Worm (Caenorhabditis elegans) whole organism, L1 larva: ENCODE measurements around the gene lys-3.
A peak's percentile ranks its signal among the peaks of the same experiment; 100 is the strongest.

Source experiments
- F16B12.6 ChIP-seq: fragments of 150-350 bp; optimal IDR thresholded peaks from 2 replicates; lab custom pipeline; 2014; ENCODE audit warnings: missing biosample characterization, missing genetic modification characterization
- aly-2 ChIP-seq: fragments of 150-350 bp; optimal IDR thresholded peaks from 2 replicates; lab custom pipeline; 2014; ENCODE audit warnings: missing biosample characterization, missing genetic modification characterization
- ceh-88 ChIP-seq: fragments of 200-800 bp; sonication (Bioruptor generic); IDR thresholded peaks from 2 replicates; pipeline ENCODE4 v1.3.6; 2022; ENCODE audit warnings: missing genetic modification characterization, missing compliant biosample characterization
- efl-1 ChIP-seq, 4 experiments: fragments of 150-350 bp; optimal IDR thresholded peaks in 3 of 4; peaks in 1 of 4; 1 replicate in 1 of 4; 2 replicates in 3 of 4; lab custom pipeline; 2014; ENCODE audit warnings: missing biosample characterization in 2 of 4, missing genetic modification characterization in 2 of 4, missing genetic modification reagents in 2 of 4
- fkh-4 ChIP-seq: sonication (generic microtip); optimal IDR thresholded peaks from 2 replicates; lab custom pipeline; 2016; ENCODE audit warnings: missing compliant biosample characterization, missing genetic modification characterization, borderline replicate concordance
- fkh-8 ChIP-seq: sonication (generic microtip); optimal IDR thresholded peaks from 2 replicates; lab custom pipeline; 2016; ENCODE audit warnings: mild to moderate bottlenecking, missing genetic modification characterization, missing compliant biosample characterization
- lin-39 ChIP-seq: fragments of 150-350 bp; optimal IDR thresholded peaks from 2 replicates; lab custom pipeline; 2014; ENCODE audit warnings: missing biosample characterization, missing genetic modification reagents, missing genetic modification characterization
- mdl-1 ChIP-seq, 2 experiments: fragments of 150-350 bp; optimal IDR thresholded peaks; 2 replicates each; lab custom pipeline; 2014 to 2017; ENCODE audit warnings: missing biosample characterization in 2 of 2, missing genetic modification characterization in 2 of 2, inconsistent platforms in 1 of 2
- nhr-71 ChIP-seq: sonication (generic microtip); optimal IDR thresholded peaks from 2 replicates; lab custom pipeline; 2016; ENCODE audit warnings: mild to moderate bottlenecking, missing genetic modification characterization, moderate library complexity, missing compliant biosample characterization
- nhr-85 ChIP-seq: sonication (generic microtip); peaks from one replicate; lab custom pipeline; 2016; ENCODE audit warnings: missing genetic modification characterization, inconsistent platforms, missing compliant biosample characterization
- sup-37 ChIP-seq: fragments of 200-800 bp; sonication (Bioruptor generic); optimal IDR thresholded peaks from 2 replicates; lab custom pipeline; 2018; ENCODE audit warnings: mild to moderate bottlenecking, missing genetic modification characterization, missing compliant biosample characterization

Gene lys-3

ce11 chrV:10237959-10238444 is 45.3 kb downstream of the lys-3 start:
- TF ChIP-seq aly-2 (no peak), nhr-85 (peak; percentile 53), efl-1 (optimal IDR thresholded peaks at IDR 0.05; lab: Kevin White, UChicago) (no peak), efl-1 (GFP tag; optimal IDR thresholded peaks at IDR 0.05 in 1 of 2; lab: Kevin White, UChicago) (peak in 1 of 2 experiments; percentile 11), sup-37 (GFP tag; lab: Kevin White, UChicago) (no peak)

ce11 chrV:10237171-10237570 is 46.2 kb downstream of the lys-3 start:
- TF ChIP-seq mdl-1 (tag; optimal IDR thresholded peaks at IDR 0.05; lab: Kevin White, UChicago): no peak
- TF ChIP-seq F16B12.6 (tag; lab: Kevin White, UChicago): no peak
- no peak for TF ChIP-seq fkh-8
- no peak for TF ChIP-seq lin-39 (tag; lab: Kevin White, UChicago)
- no peak for TF ChIP-seq fkh-4 (tag; lab: Kevin White, UChicago)

- TF ChIP-seq ceh-88 (no peak), fkh-8 (peak; percentile 41), nhr-71 (tag; lab: Kevin White, UChicago) (peak; percentile 12)
These were observed 50.0 kb downstream of the lys-3 start, which contains the start of gene str-182 for ce11 chrV:10233330-10233729. Gene str-182, minus strand, starts transcription at chrV:10233430.
